Worm (Caenorhabditis elegans) whole organism, young adult: Measurements from ENCODE around the gene gly-3.

Experiments
- C17E4.6 ChIP-seq: fragments of 200-800 bp; sonication (Bioruptor generic); IDR thresholded peaks from 2 replicates; pipeline ENCODE4 v1.3.6; 2022; ENCODE audit warnings: missing genetic modification reagents, missing genetic modification characterization, missing compliant biosample characterization
- D2030.7 ChIP-seq: fragments of 200-800 bp; sonication (Bioruptor generic); IDR thresholded peaks from 2 replicates; pipeline ENCODE4 v1.3.6; 2022; ENCODE audit warnings: missing genetic modification reagents, missing genetic modification characterization, missing compliant biosample characterization
- F23B12.7 ChIP-seq: sonication (generic microtip); optimal IDR thresholded peaks from 2 replicates; lab custom pipeline; 2017; ENCODE audit warnings: missing genetic modification characterization, mild to moderate bottlenecking, missing compliant biosample characterization, antibody characterized with exemption, moderate library complexity; ENCODE audit not compliant: insufficient read depth
- F49E8.2 ChIP-seq: sonication (generic microtip); optimal IDR thresholded peaks from 3 replicates; lab custom pipeline; 2017; ENCODE audit warnings: missing genetic modification characterization, mild to moderate bottlenecking, missing compliant biosample characterization, antibody characterized with exemption, moderate library complexity; ENCODE audit not compliant: insufficient read depth
- F52B5.7 ChIP-seq: sonication (generic microtip); optimal IDR thresholded peaks from 2 replicates; lab custom pipeline; 2016; ENCODE audit warnings: mild to moderate bottlenecking, missing genetic modification characterization, missing compliant biosample characterization
- F57C9.4 ChIP-seq: sonication (generic microtip); optimal IDR thresholded peaks from 2 replicates; lab custom pipeline; 2017; ENCODE audit warnings: mild to moderate bottlenecking, missing genetic modification characterization, missing compliant biosample characterization
- K12H6.12 ChIP-seq: fragments of 200-800 bp; sonication (Bioruptor generic); optimal IDR thresholded peaks from 2 replicates; lab custom pipeline; 2018; ENCODE audit warnings: mild to moderate bottlenecking, missing genetic modification characterization, missing compliant biosample characterization
- Y53G8AR.9 ChIP-seq: fragments of 200-800 bp; sonication (Bioruptor generic); conservative IDR thresholded peaks from 2 replicates; pipeline ENCODE4 v1.3.6; 2022; ENCODE audit warnings: missing genetic modification reagents, missing genetic modification characterization, missing compliant biosample characterization
- Y67H2A.10 ChIP-seq: fragments of 200-800 bp; sonication (Bioruptor generic); conservative IDR thresholded peaks from 2 replicates; pipeline ENCODE4 v1.3.6; 2022; ENCODE audit warnings: missing genetic modification reagents, missing genetic modification characterization, missing compliant biosample characterization
- ZK185.1 ChIP-seq: sonication (generic microtip); optimal IDR thresholded peaks from 2 replicates; lab custom pipeline; 2016; ENCODE audit warnings: mild to moderate bottlenecking, missing genetic modification characterization, missing compliant biosample characterization; ENCODE audit not compliant: poor library complexity, severe bottlenecking
- attf-3 ChIP-seq: fragments of 200-800 bp; sonication (Bioruptor generic); conservative IDR thresholded peaks from 2 replicates; pipeline ENCODE4 v1.3.6; 2022; ENCODE audit warnings: missing genetic modification reagents, missing genetic modification characterization, missing compliant biosample characterization
- attf-5 ChIP-seq: fragments of 200-800 bp; sonication (Bioruptor generic); optimal IDR thresholded peaks from 2 replicates; lab custom pipeline; 2018; ENCODE audit warnings: mild to moderate bottlenecking, missing genetic modification characterization, missing compliant biosample characterization
- ceh-79 ChIP-seq: sonication (generic microtip); optimal IDR thresholded peaks from 2 replicates; lab custom pipeline; 2017; ENCODE audit warnings: mild to moderate bottlenecking, missing genetic modification characterization, missing compliant biosample characterization
- dpff-1 ChIP-seq: sonication (generic microtip); optimal IDR thresholded peaks from 2 replicates; lab custom pipeline; 2017; ENCODE audit warnings: mild to moderate bottlenecking, missing genetic modification characterization, missing compliant biosample characterization
- dpl-1 ChIP-seq: fragments of 150-350 bp; optimal IDR thresholded peaks from 2 replicates; lab custom pipeline; 2014; ENCODE audit warnings: missing biosample characterization, missing genetic modification reagents, missing genetic modification characterization
- efl-1 ChIP-seq: fragments of 150-350 bp; optimal IDR thresholded peaks from 2 replicates; lab custom pipeline; 2014; ENCODE audit warnings: missing biosample characterization, missing genetic modification reagents, missing genetic modification characterization
- egl-18 ChIP-seq: fragments of 200-800 bp; sonication (Bioruptor generic); IDR thresholded peaks from 2 replicates; pipeline ENCODE4 v1.3.6; 2022; ENCODE audit warnings: missing genetic modification reagents, missing genetic modification characterization, missing compliant biosample characterization
- egrh-3 ChIP-seq: fragments of 200-800 bp; sonication (Bioruptor generic); IDR thresholded peaks from 2 replicates; pipeline ENCODE4 v1.3.6; 2022; ENCODE audit warnings: missing genetic modification reagents, missing genetic modification characterization, missing compliant biosample characterization
- hmg-20 ChIP-seq: fragments of 200-800 bp; sonication (Bioruptor generic); IDR thresholded peaks from 2 replicates; pipeline ENCODE4 v1.3.6; 2022; ENCODE audit warnings: missing genetic modification reagents, missing genetic modification characterization, missing compliant biosample characterization
- hrde-1 ChIP-seq: sonication (generic microtip); optimal IDR thresholded peaks from 2 replicates; lab custom pipeline; 2016; ENCODE audit warnings: missing genetic modification characterization, mild to moderate bottlenecking, missing compliant biosample characterization, moderate library complexity, missing genotype, missing genetic modification reagents, borderline replicate concordance
- let-607 ChIP-seq, 2 experiments: fragments of 200-800 bp in 1 of 2; sonication (Bioruptor generic) in 1 of 2; sonication (generic microtip) in 1 of 2; optimal IDR thresholded peaks; 2 replicates each; lab custom pipeline; 2016 to 2018; ENCODE audit warnings: mild to moderate bottlenecking in 2 of 2, missing compliant biosample characterization in 2 of 2, missing genetic modification characterization in 2 of 2, moderate library complexity in 2 of 2, missing genotype in 1 of 2
- lin-35 ChIP-seq, 3 experiments: fragments of 150-350 bp in 2 of 3; sonication (generic microtip) in 1 of 3; optimal IDR thresholded peaks; 2 replicates each; lab custom pipeline; 2014 to 2018; ENCODE audit warnings: missing biosample characterization in 3 of 3, missing genetic modification characterization in 3 of 3, missing genetic modification reagents in 3 of 3
- lin-54 ChIP-seq: fragments of 200-800 bp; sonication (Bioruptor generic); optimal IDR thresholded peaks from 2 replicates; lab custom pipeline; 2018; ENCODE audit warnings: mild to moderate bottlenecking, missing genetic modification characterization, missing compliant biosample characterization
- lsl-1 ChIP-seq: fragments of 200-800 bp; sonication (Bioruptor generic); optimal IDR thresholded peaks from 2 replicates; lab custom pipeline; 2018; ENCODE audit warnings: mild to moderate bottlenecking, missing genetic modification characterization, moderate library complexity, missing compliant biosample characterization
- madf-10 ChIP-seq: sonication (generic microtip); optimal IDR thresholded peaks from 2 replicates; lab custom pipeline; 2016; ENCODE audit warnings: mild to moderate bottlenecking, missing genetic modification characterization, missing compliant biosample characterization
- mcd-1 ChIP-seq: fragments of 200-800 bp; sonication (Bioruptor generic); IDR thresholded peaks from 2 replicates; pipeline ENCODE4 v1.3.6; 2022; ENCODE audit warnings: missing genetic modification reagents, missing genetic modification characterization, missing compliant biosample characterization
- nhr-80 ChIP-seq: sonication (generic microtip); optimal IDR thresholded peaks from 2 replicates; lab custom pipeline; 2016; ENCODE audit warnings: missing genetic modification characterization, missing compliant biosample characterization
- pbrm-1 ChIP-seq: fragments of 200-800 bp; sonication (Bioruptor generic); IDR thresholded peaks from 2 replicates; pipeline ENCODE4 v1.3.6; 2022; ENCODE audit warnings: missing genetic modification reagents, missing genetic modification characterization, missing compliant biosample characterization
- repo-1 ChIP-seq: sonication (generic microtip); optimal IDR thresholded peaks from 2 replicates; lab custom pipeline; 2017; ENCODE audit warnings: mild to moderate bottlenecking, missing genetic modification characterization, missing compliant biosample characterization
- rpc-1 ChIP-seq, 2 experiments: fragments of 150-350 bp in 1 of 2; sonication (generic microtip) in 1 of 2; optimal IDR thresholded peaks; 2 replicates each; lab custom pipeline; 2014 to 2018; ENCODE audit warnings: missing biosample characterization in 1 of 2, missing genetic modification characterization in 1 of 2, missing genetic modification reagents in 1 of 2, missing genotype in 1 of 2
- snpc-4 ChIP-seq, 5 experiments: fragments of 150-350 bp in 1 of 5; sonication (generic microtip) in 4 of 5; optimal IDR thresholded peaks; 2 replicates each; lab custom pipeline; 2014 to 2018; ENCODE audit warnings: missing genetic modification characterization in 5 of 5, missing biosample characterization in 3 of 5, antibody characterized with exemption in 2 of 5, mild to moderate bottlenecking in 2 of 5, missing compliant biosample characterization in 2 of 5, missing genotype in 2 of 5, moderate library complexity in 2 of 5, missing genetic modification reagents in 1 of 5
- somi-1 ChIP-seq: fragments of 200-800 bp; sonication (Bioruptor generic); optimal IDR thresholded peaks from 2 replicates; lab custom pipeline; 2018; ENCODE audit warnings: mild to moderate bottlenecking, missing genetic modification characterization, missing compliant biosample characterization
- tbp1 ChIP-seq: fragments of 200-800 bp; sonication (Bioruptor generic); optimal IDR thresholded peaks from 2 replicates; lab custom pipeline; 2018; ENCODE audit warnings: mild to moderate bottlenecking, missing genetic modification characterization, missing compliant biosample characterization
- tlf-1 ChIP-seq: fragments of 200-800 bp; sonication (Bioruptor generic); optimal IDR thresholded peaks from 2 replicates; lab custom pipeline; 2018; ENCODE audit warnings: mild to moderate bottlenecking, missing genetic modification characterization, missing compliant biosample characterization
- unc-130 ChIP-seq: sonication (generic microtip); optimal IDR thresholded peaks from 2 replicates; lab custom pipeline; 2016; ENCODE audit warnings: missing genetic modification reagents, missing genetic modification characterization, missing compliant biosample characterization
- unc-62 ChIP-seq: fragments of 150-350 bp; optimal IDR thresholded peaks from 2 replicates; lab custom pipeline; 2014; ENCODE audit warnings: missing biosample characterization, missing genetic modification reagents, missing genetic modification characterization
- ztf-18 ChIP-seq: sonication (generic microtip); optimal IDR thresholded peaks from 2 replicates; lab custom pipeline; 2016; ENCODE audit warnings: missing genotype, mild to moderate bottlenecking, missing genetic modification characterization, missing compliant biosample characterization
- ztf-22 ChIP-seq: fragments of 200-800 bp; sonication (Bioruptor generic); optimal IDR thresholded peaks from 2 replicates; lab custom pipeline; 2018; ENCODE audit warnings: mild to moderate bottlenecking, missing genetic modification characterization, moderate library complexity, missing compliant biosample characterization

Gene gly-3

ce11 chrIII:7947677-7948076 lies 30.1 kb upstream of the gly-3 start:
- no peak for TF ChIP-seq repo-1
- no peak for TF ChIP-seq ztf-18 (tag; lab: Kevin White, UChicago)
- TF ChIP-seq hmg-20: no peak
- TF ChIP-seq somi-1 (GFP tag; lab: Kevin White, UChicago): no peak
- TF ChIP-seq unc-62 (GFP tag; lab: Kevin White, UChicago): no peak
- TF ChIP-seq ZK185.1: no peak
- no peak for TF ChIP-seq Y67H2A.10 (GFP tag; lab: Robert Waterston, UW)

DNA sequence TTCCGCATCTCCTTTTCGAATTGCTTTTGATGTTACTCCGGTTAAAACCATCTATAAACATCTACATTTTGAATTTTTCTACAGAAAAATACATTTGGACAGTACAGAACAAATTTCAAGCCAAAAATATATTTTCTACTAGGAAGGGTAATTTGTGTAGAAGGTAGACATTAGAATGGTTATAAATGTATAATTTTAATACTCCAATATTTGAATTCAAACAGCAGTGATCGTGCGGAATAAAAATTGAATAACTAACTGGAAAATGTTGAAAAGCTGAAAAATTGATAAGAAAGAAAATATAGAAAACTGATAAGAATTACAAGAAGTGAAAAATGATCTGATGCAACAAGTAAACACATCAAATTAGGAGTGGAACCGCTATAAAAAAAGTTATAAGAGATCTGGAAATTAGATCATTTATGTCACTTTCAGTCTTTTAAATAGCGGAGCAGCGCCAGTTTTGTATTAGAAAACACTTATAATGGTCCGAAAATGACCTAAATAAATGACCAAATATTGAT lies 29.5 kb upstream of the gly-3 start, which contains the start of gene gsto-1:
gsto-1 (minus strand) TSS at position 51 of the 524 bp plus-strand sequence.
- no peak for TF ChIP-seq F49E8.2
- no peak for TF ChIP-seq unc-130 (GFP tag; lab: Kevin White, UChicago)
- peak; percentile 19 for TF ChIP-seq nhr-80 (tag; lab: Kevin White, UChicago)
- no peak for TF ChIP-seq mcd-1 (GFP tag; lab: Robert Waterston, UW)

ce11 chrIII:7941417-7941816 lies 23.9 kb upstream of the gly-3 start, which contains the start of gene kle-2:
kle-2 (plus strand) TSS chrIII:7941717.
- TF ChIP-seq F52B5.7 (tag; lab: Kevin White, UChicago): no peak
- no peak for TF ChIP-seq snpc-4 (GFP tag; optimal IDR thresholded peaks at IDR 0.05; lab: Kevin White, UChicago)
- no peak for TF ChIP-seq snpc-4 (tag; optimal IDR thresholded peaks at IDR 0.05; lab: Kevin White, UChicago)
- TF ChIP-seq lin-54 (GFP tag; lab: Kevin White, UChicago): no peak
- no peak for TF ChIP-seq egrh-3 (GFP tag; lab: Robert Waterston, UW)
- TF ChIP-seq somi-1 (GFP tag; lab: Kevin White, UChicago): no peak
- TF ChIP-seq F57C9.4: no peak
- TF ChIP-seq ceh-79 (tag; lab: Kevin White, UChicago): no peak

DNA sequence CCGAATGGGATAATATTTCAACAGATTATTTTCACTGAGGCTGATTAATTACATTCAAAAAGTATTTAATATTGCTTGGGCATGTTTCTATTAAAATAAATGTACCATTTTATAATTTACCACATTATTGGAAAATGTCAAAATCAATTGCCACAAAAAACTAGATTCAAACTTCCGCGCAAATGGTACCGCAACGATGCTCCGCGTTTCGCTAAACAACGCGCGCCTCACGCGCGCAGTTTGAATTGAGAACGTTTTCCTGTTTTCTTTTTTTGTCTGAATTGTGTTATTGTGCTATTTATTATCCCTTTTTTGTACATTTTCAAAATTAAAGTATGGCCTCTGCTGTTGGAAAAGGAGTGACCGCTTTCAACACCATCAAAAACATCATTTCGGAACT lies 23.3 kb upstream of the gly-3 start, which contains the start of gene C29E4.12:
C29E4.12 (plus strand) TSS at position 333 of the 400 bp plus-strand sequence.
- TF ChIP-seq tbp1 (no peak), dpl-1 (GFP tag; lab: Kevin White, UChicago) (peak; percentile 65), lin-54 (GFP tag; lab: Kevin White, UChicago) (peak; percentile 94), K12H6.12 (no peak), lin-35 (GFP tag; optimal IDR thresholded peaks at IDR 0.05; lab: Kevin White, UChicago) (peak in 1 of 3 experiments; percentile 90), attf-3 (GFP tag; lab: Robert Waterston, UW) (peak; percentile 99), mcd-1 (GFP tag; lab: Robert Waterston, UW) (peak; percentile 58), pbrm-1 (GFP tag; lab: Robert Waterston, UW) (no peak), lsl-1 (GFP tag; lab: Kevin White, UChicago) (peak; percentile 5), Y53G8AR.9 (no peak), attf-5 (peak; percentile 74), efl-1 (GFP tag; lab: Kevin White, UChicago) (peak; percentile 78), F23B12.7 (peak; percentile 12)

- TF ChIP-seq F52B5.7 (tag; lab: Kevin White, UChicago) (no peak), ztf-22 (no peak), rpc-1 (optimal IDR thresholded peaks at IDR 0.05; lab: Kevin White, UChicago) (no peak), rpc-1 (tag; optimal IDR thresholded peaks at IDR 0.05; lab: Kevin White, UChicago) (no peak), dpff-1 (tag; lab: Kevin White, UChicago) (no peak), C17E4.6 (no peak), efl-1 (GFP tag; lab: Kevin White, UChicago) (no peak), hrde-1 (tag; lab: Kevin White, UChicago) (no peak), let-607 (tag; optimal IDR thresholded peaks at IDR 0.05; lab: Kevin White, UChicago) (no peak), madf-10 (no peak), egl-18 (GFP tag; lab: Robert Waterston, UW) (no peak), D2030.7 (GFP tag; lab: Robert Waterston, UW) (no peak), tlf-1 (no peak), mcd-1 (GFP tag; lab: Robert Waterston, UW) (no peak), attf-5 (no peak)
Measured at ce11 chrIII:7937548-7937947, 20.0 kb upstream of the gly-3 start, which contains the start of gene C29E4.10. C29E4.10 (plus strand) TSS chrIII:7937848.
